Fruit fly (Drosophila melanogaster) whole organism, embryonic: ENCODE results near the gene lute.

Source experiments
- C15 ChIP-seq: fragments of 200-800 bp; sonication (Bioruptor generic); IDR thresholded peaks from 3 replicates; pipeline ENCODE4 v1.3.6; 2022; ENCODE audit warnings: missing biosample characterization, missing genetic modification characterization
- CG11085 ChIP-seq: fragments of 200-800 bp; sonication (Bioruptor generic); IDR thresholded peaks from 2 replicates; pipeline ENCODE4 v1.3.6; 2022; ENCODE audit warnings: missing biosample characterization, missing genetic modification characterization
- CG11695 ChIP-seq: fragments of 200-800 bp; sonication (Bioruptor generic); IDR thresholded peaks from 3 replicates; pipeline ENCODE4 v1.3.6; 2022; ENCODE audit warnings: missing biosample characterization, missing genetic modification characterization
- CG12071 ChIP-seq: fragments of 200-800 bp; sonication (Bioruptor generic); optimal IDR thresholded peaks from 3 replicates; lab custom pipeline; 2018; ENCODE audit warnings: missing biosample characterization, mild to moderate bottlenecking, missing genetic modification characterization
- CG12104 ChIP-seq: fragments of 200-800 bp; sonication (Bioruptor generic); optimal IDR thresholded peaks from 3 replicates; lab custom pipeline; 2016; ENCODE audit warnings: missing biosample characterization, missing genetic modification characterization
- CG1233 ChIP-seq: fragments of 200-800 bp; sonication (Bioruptor generic); optimal IDR thresholded peaks from 4 replicates; lab custom pipeline; 2018; ENCODE audit warnings: missing biosample characterization, mild to moderate bottlenecking, missing genetic modification characterization
- CG14710 ChIP-seq: fragments of 200-800 bp; sonication (Bioruptor generic); optimal IDR thresholded peaks from 3 replicates; lab custom pipeline; 2019; ENCODE audit warnings: missing biosample characterization, mild to moderate bottlenecking, missing genetic modification characterization, moderate library complexity
- CG14965 ChIP-seq: fragments of 200-800 bp; sonication (Bioruptor generic); optimal IDR thresholded peaks from 2 replicates; lab custom pipeline; 2016; ENCODE audit warnings: missing biosample characterization, missing genetic modification characterization, borderline replicate concordance
- CG15696 ChIP-seq: fragments of 200-800 bp; sonication (Bioruptor generic); optimal IDR thresholded peaks from 2 replicates; lab custom pipeline; 2019; ENCODE audit warnings: missing biosample characterization, mild to moderate bottlenecking, missing genetic modification characterization, moderate library complexity
- CG16779 ChIP-seq: fragments of 200-800 bp; sonication (Bioruptor generic); IDR thresholded peaks from 2 replicates; pipeline ENCODE4 v1.3.6; 2022; ENCODE audit warnings: missing biosample characterization, missing genetic modification characterization
- CG17568 ChIP-seq: fragments of 200-800 bp; sonication (Bioruptor generic); optimal IDR thresholded peaks from 2 replicates; lab custom pipeline; 2018; ENCODE audit warnings: missing biosample characterization, mild to moderate bottlenecking, missing genetic modification characterization, moderate library complexity
- CG18262 ChIP-seq: fragments of 200-800 bp; optimal IDR thresholded peaks from 3 replicates; lab custom pipeline; 2019; ENCODE audit warnings: missing biosample characterization, mild to moderate bottlenecking, missing genetic modification characterization, moderate library complexity
- CG2129 ChIP-seq: fragments of 200-800 bp; sonication (Bioruptor generic); IDR thresholded peaks from 2 replicates; pipeline ENCODE4 v1.3.6; 2022; ENCODE audit warnings: missing biosample characterization, missing genetic modification characterization; ENCODE audit not compliant: partially characterized antibody
- CG31441 ChIP-seq: fragments of 200-800 bp; sonication (Bioruptor generic); IDR thresholded peaks from 2 replicates; pipeline ENCODE4 v1.3.6; 2022; ENCODE audit warnings: missing biosample characterization, missing genetic modification characterization
- CG6765 ChIP-seq: fragments of 200-800 bp; sonication (Bioruptor generic); optimal IDR thresholded peaks from 3 replicates; lab custom pipeline; 2017; ENCODE audit warnings: missing biosample characterization, mild to moderate bottlenecking, missing genetic modification characterization
- CG7786 ChIP-seq: fragments of 200-800 bp; sonication (Bioruptor generic); optimal IDR thresholded peaks from 2 replicates; lab custom pipeline; 2016; ENCODE audit warnings: missing biosample characterization, missing genetic modification characterization
- CG8281 ChIP-seq: fragments of 200-800 bp; sonication (Bioruptor generic); optimal IDR thresholded peaks from 2 replicates; lab custom pipeline; 2018; ENCODE audit warnings: missing biosample characterization, mild to moderate bottlenecking, missing genetic modification characterization, moderate library complexity
- Deaf1 ChIP-seq: fragments of 200-800 bp; optimal IDR thresholded peaks from 3 replicates; lab custom pipeline; 2019; ENCODE audit warnings: missing biosample characterization, mild to moderate bottlenecking, missing genetic modification characterization, moderate library complexity
- Dfd ChIP-seq, 2 experiments: fragments of >200 bp; optimal IDR thresholded peaks; 2 replicates each; lab custom pipeline; 2017; ENCODE audit warnings: missing biosample characterization in 2 of 2, missing genetic modification characterization in 2 of 2
- HLH4C ChIP-seq: fragments of 200-800 bp; sonication (Bioruptor generic); IDR thresholded peaks from 3 replicates; pipeline ENCODE4 v1.3.6; 2022; ENCODE audit warnings: missing biosample characterization, missing genetic modification characterization; ENCODE audit not compliant: partially characterized antibody
- Hey ChIP-seq: fragments of 200-800 bp; sonication (Bioruptor generic); optimal IDR thresholded peaks from 3 replicates; lab custom pipeline; 2018; ENCODE audit warnings: missing biosample characterization, mild to moderate bottlenecking, missing genetic modification characterization
- Hr39 ChIP-seq: fragments of >200 bp; optimal IDR thresholded peaks from 2 replicates; lab custom pipeline; 2017
- Hr78 ChIP-seq, 2 experiments: fragments of 200-800 bp in 1 of 2; fragments of >200 bp in 1 of 2; sonication (Bioruptor generic) in 1 of 2; optimal IDR thresholded peaks; 2 replicates each; lab custom pipeline; 2017 to 2019; ENCODE audit warnings: missing biosample characterization in 2 of 2, missing genetic modification characterization in 2 of 2, mild to moderate bottlenecking in 1 of 2, moderate library complexity in 1 of 2
- Lim3 ChIP-seq: fragments of 200-800 bp; sonication (Bioruptor generic); IDR thresholded peaks from 2 replicates; pipeline ENCODE4 v1.3.6; 2022; ENCODE audit warnings: missing biosample characterization, missing genetic modification characterization
- Mad ChIP-seq: fragments of 200-800 bp; sonication (Bioruptor generic); optimal IDR thresholded peaks from 2 replicates; lab custom pipeline; 2016; ENCODE audit warnings: missing biosample characterization, missing genetic modification characterization
- Max ChIP-seq: fragments of 200-800 bp; sonication (Bioruptor generic); optimal IDR thresholded peaks from 2 replicates; lab custom pipeline; 2016; ENCODE audit warnings: missing biosample characterization, mild to moderate bottlenecking, missing genetic modification characterization
- NC2α ChIP-seq: fragments of 200-800 bp; sonication (Bioruptor generic); optimal IDR thresholded peaks from 2 replicates; lab custom pipeline; 2016; ENCODE audit warnings: missing biosample characterization, missing genetic modification characterization
- NFAT ChIP-seq: fragments of 200-800 bp; sonication (Bioruptor generic); IDR thresholded peaks from 2 replicates; pipeline ENCODE4 v1.3.6; 2022; ENCODE audit warnings: missing biosample characterization, missing genetic modification characterization
- NK7.1 ChIP-seq: fragments of 200-800 bp; sonication (Bioruptor generic); optimal IDR thresholded peaks from 3 replicates; lab custom pipeline; 2016; ENCODE audit warnings: missing biosample characterization, missing genetic modification characterization
- ara ChIP-seq: fragments of 200-800 bp; sonication (Bioruptor generic); IDR thresholded peaks from 2 replicates; pipeline ENCODE4 v1.3.6; 2022; ENCODE audit warnings: missing biosample characterization, missing genetic modification characterization
- az2 ChIP-seq: fragments of 200-800 bp; sonication (Bioruptor generic); optimal IDR thresholded peaks from 3 replicates; lab custom pipeline; 2016; ENCODE audit warnings: missing biosample characterization, missing genetic modification characterization
- br ChIP-seq: fragments of >200 bp; optimal IDR thresholded peaks from 2 replicates; lab custom pipeline; 2017
- bsh ChIP-seq, 2 experiments: fragments of 200-800 bp; sonication (Bioruptor generic); optimal IDR thresholded peaks; 2 replicates each; lab custom pipeline; 2017 to 2018; ENCODE audit warnings: mild to moderate bottlenecking in 2 of 2, missing biosample characterization in 2 of 2, missing genetic modification characterization in 2 of 2, moderate library complexity in 1 of 2
- caup ChIP-seq: fragments of 200-800 bp; sonication (Bioruptor generic); optimal IDR thresholded peaks from 3 replicates; lab custom pipeline; 2017; ENCODE audit warnings: missing biosample characterization, mild to moderate bottlenecking, missing genetic modification characterization, moderate library complexity; ENCODE audit not compliant: severe bottlenecking
- chif ChIP-seq, 2 experiments: fragments of 200-800 bp; sonication (Bioruptor generic); optimal IDR thresholded peaks; 3 replicates each; lab custom pipeline; 2016; ENCODE audit warnings: missing biosample characterization in 2 of 2, missing genetic modification characterization in 2 of 2
- crc ChIP-seq: fragments of 200-800 bp; sonication (Bioruptor generic); optimal IDR thresholded peaks from 2 replicates; lab custom pipeline; 2016; ENCODE audit warnings: missing biosample characterization, missing genetic modification characterization
- da ChIP-seq: fragments of 200-800 bp; sonication (Bioruptor generic); optimal IDR thresholded peaks from 2 replicates; lab custom pipeline; 2016; ENCODE audit warnings: missing biosample characterization, missing genetic modification characterization
- dm ChIP-seq: fragments of 200-800 bp; sonication (Bioruptor generic); optimal IDR thresholded peaks from 3 replicates; lab custom pipeline; 2016; ENCODE audit warnings: missing biosample characterization, missing genetic modification characterization
- kni ChIP-seq: fragments of 200-800 bp; sonication (Bioruptor generic); optimal IDR thresholded peaks from 3 replicates; lab custom pipeline; 2017; ENCODE audit warnings: mild to moderate bottlenecking, missing biosample characterization, missing genetic modification reagents, missing genetic modification characterization
- nerfin-1 ChIP-seq: fragments of 200-800 bp; sonication (Bioruptor generic); optimal IDR thresholded peaks from 3 replicates; lab custom pipeline; 2019; ENCODE audit warnings: missing biosample characterization, mild to moderate bottlenecking, missing genetic modification characterization, moderate library complexity
- pan ChIP-seq, 4 experiments: fragments of >200 bp in 3 of 4; fragments of 200-800 bp in 1 of 4; sonication (Bioruptor generic) in 1 of 4; optimal IDR thresholded peaks in 3 of 4; IDR thresholded peaks in 1 of 4; 2 replicates each; pipeline versions ENCODE4 v1.3.6 to Lab custom; 2017 to 2022; ENCODE audit warnings: missing biosample characterization in 2 of 4, missing genetic modification characterization in 2 of 4, mixed read lengths in 1 of 4
- pho ChIP-seq: fragments of 200-800 bp; sonication (Bioruptor generic); optimal IDR thresholded peaks from 2 replicates; lab custom pipeline; 2016; ENCODE audit warnings: missing biosample characterization, missing genetic modification characterization
- prd ChIP-seq, 3 experiments: fragments of >200 bp in 2 of 3; fragments of 200-800 bp in 1 of 3; sonication (Bioruptor generic) in 1 of 3; optimal IDR thresholded peaks in 2 of 3; IDR thresholded peaks in 1 of 3; 2 replicates in 2 of 3; 3 replicates in 1 of 3; pipeline versions ENCODE4 v1.3.6 to Lab custom; 2017 to 2022; ENCODE audit warnings: missing biosample characterization in 1 of 3, missing genetic modification characterization in 1 of 3
- psq ChIP-seq: fragments of 200-800 bp; sonication (Bioruptor generic); optimal IDR thresholded peaks from 2 replicates; lab custom pipeline; 2017; ENCODE audit warnings: missing biosample characterization, missing genetic modification characterization
- pum ChIP-seq: fragments of 200-800 bp; sonication (Bioruptor generic); optimal IDR thresholded peaks from 2 replicates; lab custom pipeline; 2016; ENCODE audit warnings: missing biosample characterization, missing genetic modification characterization
- salm ChIP-seq: fragments of 200-800 bp; sonication (Bioruptor generic); optimal IDR thresholded peaks from 2 replicates; lab custom pipeline; 2018; ENCODE audit warnings: missing biosample characterization, mild to moderate bottlenecking, missing genetic modification characterization
- tin ChIP-seq: fragments of 200-800 bp; sonication (Bioruptor generic); optimal IDR thresholded peaks from 3 replicates; lab custom pipeline; 2016; ENCODE audit warnings: missing biosample characterization, missing genetic modification characterization
- vfl ChIP-seq: fragments of 200-800 bp; sonication (Bioruptor generic); optimal IDR thresholded peaks from 2 replicates; lab custom pipeline; 2016; ENCODE audit warnings: missing biosample characterization, missing genetic modification characterization
- zf30C ChIP-seq: fragments of 200-800 bp; sonication (Bioruptor generic); optimal IDR thresholded peaks from 3 replicates; lab custom pipeline; 2018; ENCODE audit warnings: missing biosample characterization, mild to moderate bottlenecking, missing genetic modification characterization
- zfh2 ChIP-seq: fragments of 200-800 bp; sonication (Bioruptor generic); optimal IDR thresholded peaks from 2 replicates; lab custom pipeline; 2016; ENCODE audit warnings: missing biosample characterization, missing genetic modification characterization

Gene lute

dm6 chr3R:17401289-17401752 lies 21.6 kb downstream of the lute start (continued):
- TF ChIP-seq prd (optimal IDR thresholded peaks at IDR 0.05; lab: Kevin White, UChicago) (no peak), prd (GFP tag; IDR thresholded peaks at IDR 0.05; lab: Robert Waterston, UW) (peak; percentile 59), CG11695 (GFP tag; lab: Robert Waterston, UW) (0 out of 3 replicates have a peak, but pooled peaks have one; percentile 44), pho (GFP tag; lab: Kevin White, UChicago) (peak; percentile 71), Hr78 (GFP tag; optimal IDR thresholded peaks at IDR 0.05; lab: Kevin White, UChicago) (no peak), CG18262 (tag; lab: Kevin White, UChicago) (peak; percentile 28), dm (peak; percentile 21), psq (GFP tag; lab: Kevin White, UChicago) (no peak), pum (GFP tag; lab: Kevin White, UChicago) (peak; percentile 52), NK7.1 (GFP tag; lab: Kevin White, UChicago) (no peak), CG14965 (GFP tag; lab: Kevin White, UChicago) (no peak), zfh2 (GFP tag; lab: Kevin White, UChicago) (peak; percentile 66), CG17568 (GFP tag; lab: Kevin White, UChicago) (no peak), Hey (no peak), kni (GFP tag; lab: Kevin White, UChicago) (no peak), tin (GFP tag; lab: Kevin White, UChicago) (no peak), C15 (GFP tag; lab: Robert Waterston, UW) (no peak), bsh (GFP tag; optimal IDR thresholded peaks at IDR 0.05; lab: Kevin White, UChicago) (peak in 1 of 2 experiments; percentile 12), ara (GFP tag; lab: Robert Waterston, UW) (no peak), br (lab: Kevin White, UChicago) (no peak), NFAT (GFP tag; lab: Robert Waterston, UW) (peak; percentile 43; the same call in 1 of the 2 replicates), Hr39 (no peak), CG14710 (tag; lab: Kevin White, UChicago) (peak; percentile 2), pan (optimal IDR thresholded peaks at IDR 0.05; lab: Kevin White, UChicago) (no peak), pan (GFP tag; optimal IDR thresholded peaks at IDR 0.05 in 1 of 2, IDR thresholded peaks at IDR 0.05 in 1 of 2) (peak in 1 of 2 experiments; percentile 58), CG1233 (GFP tag; lab: Kevin White, UChicago) (no peak), az2 (GFP tag; lab: Kevin White, UChicago) (peak; percentile 50), zf30C (GFP tag; lab: Kevin White, UChicago) (no peak), CG12104 (GFP tag; lab: Kevin White, UChicago) (peak; percentile 17), Lim3 (no peak), da (GFP tag; lab: Kevin White, UChicago) (no peak), HLH4C (GFP tag; lab: Robert Waterston, UW) (peak; percentile 82), salm (no peak), nerfin-1 (tag; lab: Kevin White, UChicago) (no peak), CG8281 (tag; lab: Kevin White, UChicago) (no peak), vfl (GFP tag; lab: Kevin White, UChicago) (peak; percentile 54), Mad (GFP tag; lab: Kevin White, UChicago) (peak; percentile 12), CG12071 (no peak), Max (no peak), NC2α (GFP tag; lab: Kevin White, UChicago) (no peak), CG2129 (0 out of 2 replicates have a peak, but pooled peaks have one; percentile 19), Deaf1 (tag; lab: Kevin White, UChicago) (peak; percentile 2), caup (GFP tag; lab: Kevin White, UChicago) (peak; percentile 11), CG31441 (GFP tag; lab: Robert Waterston, UW) (peak; percentile 37), crc (GFP tag; lab: Kevin White, UChicago) (peak; percentile 16), CG11085 (no peak), chif (GFP tag; optimal IDR thresholded peaks at IDR 0.05; lab: Kevin White, UChicago) (peak in 1 of 2 experiments; percentile 43), CG6765 (GFP tag; lab: Kevin White, UChicago) (no peak), CG15696 (tag; lab: Kevin White, UChicago) (no peak), CG16779 (no peak), CG7786 (GFP tag; lab: Kevin White, UChicago) (peak; percentile 54), Dfd (GFP tag; optimal IDR thresholded peaks at IDR 0.05; lab: Kevin White, UChicago) (no peak)
